Fruit fly (Drosophila melanogaster): ENCODE measurements around the gene Rab11.
A peak's percentile ranks its signal among the peaks of the same experiment; 100 is the strongest.

Gene Rab11

dm6 chr3R:21071312-21071711, 39.9 kb upstream of the Rab11 start:
- TF ChIP-seq Oli (tag; optimal IDR thresholded peaks at IDR 0.05) (no peak), lov (optimal IDR thresholded peaks at IDR 0.05) (no peak), lov (GFP tag; IDR thresholded peaks at IDR 0.05) (0 out of 3 replicates have a peak, but pooled peaks have one; percentile 38), Hmr (GFP tag; optimal IDR thresholded peaks at IDR 0.05) (no peak), Med (GFP tag) (peak; percentile 70), CG12659 (GFP tag; optimal IDR thresholded peaks at IDR 0.05) (no peak), CG11456 (GFP tag; IDR thresholded peaks at IDR 0.05) (0 out of 3 replicates have a peak, but pooled peaks have one; percentile 19), CG8478 (optimal IDR thresholded peaks at IDR 0.05) (peak; percentile 29), sens (GFP tag) (peak; percentile 4)

dm6 chr3R:21071943-21072500, 39.2 kb upstream of the Rab11 start:
- TF ChIP-seq ap (GFP tag; IDR thresholded peaks at IDR 0.05) (no peak), CG6791 (GFP tag; IDR thresholded peaks at IDR 0.05; ENCODE audit: partially characterized antibody) (0 out of 3 replicates have a peak, but pooled peaks have one; percentile 9), chinmo (GFP tag; IDR thresholded peaks at IDR 0.05; ENCODE audit: partially characterized antibody) (0 out of 4 replicates have a peak, but pooled peaks have one; percentile 29), Stat92E (GFP tag; optimal IDR thresholded peaks at IDR 0.05) (no peak), CG12104 (GFP tag; optimal IDR thresholded peaks at IDR 0.05) (no peak), Pdp1 (GFP tag; optimal IDR thresholded peaks at IDR 0.05) (peak in 1 of 2 experiments; percentile 52), Med (GFP tag) (peak; percentile 48), cwo (GFP tag; optimal IDR thresholded peaks at IDR 0.05) (peak; percentile 96), sd (tag; optimal IDR thresholded peaks at IDR 0.05) (peak; percentile 56), CG6765 (GFP tag; optimal IDR thresholded peaks at IDR 0.05) (no peak), Lpt (GFP tag; optimal IDR thresholded peaks at IDR 0.05) (no peak), CG11695 (GFP tag; IDR thresholded peaks at IDR 0.05) (no peak), CG3995 (GFP tag; optimal IDR thresholded peaks at IDR 0.05) (peak; percentile 75), CG34376 (GFP tag; optimal IDR thresholded peaks at IDR 0.05) (peak; percentile 5), grn (GFP tag; optimal IDR thresholded peaks at IDR 0.05) (peak; percentile 73), CG7987 (GFP tag; optimal IDR thresholded peaks at IDR 0.05) (peak; percentile 9), exex (tag; optimal IDR thresholded peaks at IDR 0.05) (peak; percentile 74), dan (GFP tag; IDR thresholded peaks at IDR 0.05) (no peak), bbx (GFP tag; IDR thresholded peaks at IDR 0.05; ENCODE audit: partially characterized antibody) (peak; percentile 17; the same call in 1 of the 2 replicates), onecut (GFP tag; IDR thresholded peaks at IDR 0.05) (no peak), CG12769 (tag; optimal IDR thresholded peaks at IDR 0.05) (peak; percentile 62), sug (tag; optimal IDR thresholded peaks at IDR 0.05) (peak; percentile 28)

dm6 chr3R:21073141-21073540, 38.1 kb upstream of the Rab11 start, which contains the start of gene r-l:
TSS of gene r-l (minus strand) at chr3R:21073319.
- TF ChIP-seq z (GFP tag; IDR thresholded peaks at IDR 0.05) (no peak), Bteb2 (GFP tag; optimal IDR thresholded peaks at IDR 0.05) (no peak), CG1024 (GFP tag; IDR thresholded peaks at IDR 0.05) (no peak), CG7987 (GFP tag; optimal IDR thresholded peaks at IDR 0.05) (no peak), tio (GFP tag; optimal IDR thresholded peaks at IDR 0.05) (no peak), Chrac-16 (GFP tag; optimal IDR thresholded peaks at IDR 0.05) (no peak), Mes4 (GFP tag; optimal IDR thresholded peaks at IDR 0.05) (no peak), CG2889 (GFP tag; IDR thresholded peaks at IDR 0.05) (no peak), CHES-1-like (GFP tag; optimal IDR thresholded peaks at IDR 0.05) (no peak), dysf (GFP tag; IDR thresholded peaks at IDR 0.05) (no peak), Opbp (GFP tag; IDR thresholded peaks at IDR 0.05; ENCODE audit: partially characterized antibody) (0 out of 3 replicates have a peak, but pooled peaks have one; percentile 12), CG4854 (GFP tag; optimal IDR thresholded peaks at IDR 0.05) (no peak), lab (GFP tag; optimal IDR thresholded peaks at IDR 0.05) (no peak), cad (GFP tag; optimal IDR thresholded peaks at IDR 0.05) (no peak), amos (GFP tag; IDR thresholded peaks at IDR 0.05; ENCODE audit: partially characterized antibody) (peak; percentile 55; the same call in 1 of the 2 replicates), CG17612 (GFP tag; IDR thresholded peaks at IDR 0.05) (no peak), Lpt (GFP tag; optimal IDR thresholded peaks at IDR 0.05) (no peak), Optix (GFP tag; IDR thresholded peaks at IDR 0.05) (no peak), sr (GFP tag; IDR thresholded peaks at IDR 0.05) (no peak), Aef1 (GFP tag; IDR thresholded peaks at IDR 0.05) (no peak), Deaf1 (tag; optimal IDR thresholded peaks at IDR 0.05) (no peak)

Measured in whole organism, embryonic.